Fruit fly (Drosophila melanogaster) whole organism, embryonic: ENCODE measurements around the gene CG3198.

Experiments used
- Adf1 ChIP-seq: fragments of 200-800 bp; sonication (Bioruptor generic); IDR thresholded peaks from 2 replicates; pipeline ENCODE4 v1.3.6; 2022; ENCODE audit warnings: missing biosample characterization, missing genetic modification characterization
- Bdp1 ChIP-seq: fragments of 200-800 bp; sonication (Bioruptor generic); optimal IDR thresholded peaks from 3 replicates; lab custom pipeline; 2016; ENCODE audit warnings: missing biosample characterization, missing genetic modification characterization
- BtbVII ChIP-seq: fragments of 200-800 bp; sonication (Bioruptor generic); optimal IDR thresholded peaks from 3 replicates; lab custom pipeline; 2017; ENCODE audit warnings: missing biosample characterization, mild to moderate bottlenecking, missing genetic modification characterization
- CG10147 ChIP-seq: fragments of 200-800 bp; sonication (Bioruptor generic); optimal IDR thresholded peaks from 2 replicates; lab custom pipeline; 2019; ENCODE audit warnings: missing biosample characterization, mild to moderate bottlenecking, missing genetic modification characterization, moderate library complexity
- CG10209 ChIP-seq: fragments of 200-800 bp; sonication (Bioruptor generic); optimal IDR thresholded peaks from 3 replicates; lab custom pipeline; 2017; ENCODE audit warnings: missing biosample characterization, mild to moderate bottlenecking, missing genetic modification characterization, missing genetic modification reagents
- CG11560 ChIP-seq: fragments of 200-800 bp; sonication (Bioruptor generic); IDR thresholded peaks from 3 replicates; pipeline ENCODE4 v1.3.6; 2022; ENCODE audit warnings: missing biosample characterization, missing genetic modification characterization
- CG12104 ChIP-seq: fragments of 200-800 bp; sonication (Bioruptor generic); optimal IDR thresholded peaks from 3 replicates; lab custom pipeline; 2016; ENCODE audit warnings: missing biosample characterization, missing genetic modification characterization
- CG12391 ChIP-seq: fragments of 200-800 bp; sonication (Bioruptor generic); optimal IDR thresholded peaks from 3 replicates; lab custom pipeline; 2018; ENCODE audit warnings: missing biosample characterization, mild to moderate bottlenecking, missing genetic modification characterization, moderate library complexity
- CG12659 ChIP-seq: fragments of 200-800 bp; sonication (Bioruptor generic); optimal IDR thresholded peaks from 3 replicates; lab custom pipeline; 2017; ENCODE audit warnings: mild to moderate bottlenecking, missing biosample characterization, missing genetic modification reagents, missing genetic modification characterization
- CG13287 ChIP-seq: fragments of 200-800 bp; sonication (Bioruptor generic); IDR thresholded peaks from 2 replicates; pipeline ENCODE4 v1.3.6; 2022; ENCODE audit warnings: missing biosample characterization, missing genetic modification characterization; ENCODE audit not compliant: partially characterized antibody
- CG13296 ChIP-seq: fragments of 200-800 bp; sonication (Bioruptor generic); optimal IDR thresholded peaks from 3 replicates; lab custom pipeline; 2018; ENCODE audit warnings: missing biosample characterization, mild to moderate bottlenecking, missing genetic modification characterization
- CG14014 ChIP-seq: fragments of 200-800 bp; sonication (Bioruptor generic); IDR thresholded peaks from 2 replicates; pipeline ENCODE4 v1.3.6; 2022; ENCODE audit warnings: missing biosample characterization, missing genetic modification characterization
- CG30431 ChIP-seq: fragments of 200-800 bp; sonication (Bioruptor generic); optimal IDR thresholded peaks from 2 replicates; lab custom pipeline; 2017; ENCODE audit warnings: missing biosample characterization, missing genetic modification characterization
- CG3065 ChIP-seq: fragments of 200-800 bp; sonication (Bioruptor generic); optimal IDR thresholded peaks from 2 replicates; lab custom pipeline; 2016; ENCODE audit warnings: missing biosample characterization, missing genetic modification characterization
- CG6689 ChIP-seq: fragments of 200-800 bp; sonication (Bioruptor generic); IDR thresholded peaks from 2 replicates; pipeline ENCODE4 v1.3.6; 2022; ENCODE audit warnings: missing biosample characterization, missing genetic modification characterization
- CG9797 ChIP-seq: fragments of 200-800 bp; sonication (Bioruptor generic); optimal IDR thresholded peaks from 3 replicates; lab custom pipeline; 2018; ENCODE audit warnings: missing biosample characterization, mild to moderate bottlenecking, missing genetic modification characterization
- CrebB ChIP-seq: fragments of 200-800 bp; sonication (Bioruptor generic); optimal IDR thresholded peaks from 3 replicates; lab custom pipeline; 2018; ENCODE audit warnings: missing biosample characterization, mild to moderate bottlenecking, missing genetic modification characterization
- Dfd ChIP-seq, 2 experiments: fragments of >200 bp; optimal IDR thresholded peaks; 2 replicates each; lab custom pipeline; 2017; ENCODE audit warnings: missing biosample characterization in 2 of 2, missing genetic modification characterization in 2 of 2
- Dp ChIP-seq: fragments of 200-800 bp; sonication (Bioruptor generic); optimal IDR thresholded peaks from 2 replicates; lab custom pipeline; 2018; ENCODE audit warnings: missing biosample characterization, mild to moderate bottlenecking, missing genetic modification characterization, moderate library complexity
- E2f2 ChIP-seq: fragments of 200-800 bp; sonication (Bioruptor generic); IDR thresholded peaks from 2 replicates; pipeline ENCODE4 v1.3.6; 2022; ENCODE audit warnings: missing biosample characterization, missing genetic modification characterization
- Ets65A ChIP-seq: fragments of 200-800 bp; sonication (Bioruptor generic); peaks from one replicate; lab custom pipeline; 2016; ENCODE audit warnings: missing biosample characterization, missing genetic modification characterization
- Fer1 ChIP-seq: fragments of 200-800 bp; sonication (Bioruptor generic); optimal IDR thresholded peaks from 2 replicates; lab custom pipeline; 2017; ENCODE audit warnings: missing biosample characterization, mild to moderate bottlenecking, missing genetic modification characterization
- Gug ChIP-seq: fragments of 200-800 bp; sonication (Bioruptor generic); IDR thresholded peaks from 4 replicates; pipeline ENCODE4 v1.3.6; 2022; ENCODE audit warnings: missing biosample characterization, missing genetic modification characterization
- HHEX ChIP-seq: fragments of 200-800 bp; sonication (Bioruptor generic); optimal IDR thresholded peaks from 3 replicates; lab custom pipeline; 2017; ENCODE audit warnings: missing biosample characterization, mild to moderate bottlenecking, missing genetic modification characterization, missing genetic modification reagents
- Hmr ChIP-seq: fragments of 200-800 bp; sonication (Bioruptor generic); optimal IDR thresholded peaks from 3 replicates; lab custom pipeline; 2017; ENCODE audit warnings: mild to moderate bottlenecking, missing biosample characterization, missing genetic modification reagents, missing genetic modification characterization
- Hmx ChIP-seq: fragments of 200-800 bp; sonication (Bioruptor generic); optimal IDR thresholded peaks from 2 replicates; lab custom pipeline; 2016; ENCODE audit warnings: missing biosample characterization, missing genetic modification characterization
- Hr39 ChIP-seq: fragments of >200 bp; optimal IDR thresholded peaks from 2 replicates; lab custom pipeline; 2017
- Hr78 ChIP-seq, 2 experiments: fragments of 200-800 bp in 1 of 2; fragments of >200 bp in 1 of 2; sonication (Bioruptor generic) in 1 of 2; optimal IDR thresholded peaks; 2 replicates each; lab custom pipeline; 2017 to 2019; ENCODE audit warnings: missing biosample characterization in 2 of 2, missing genetic modification characterization in 2 of 2, mild to moderate bottlenecking in 1 of 2, moderate library complexity in 1 of 2
- Lhr ChIP-seq: fragments of 200-800 bp; sonication (Bioruptor generic); optimal IDR thresholded peaks from 3 replicates; lab custom pipeline; 2017; ENCODE audit warnings: mild to moderate bottlenecking, missing biosample characterization, missing genetic modification reagents, missing genetic modification characterization
- Med ChIP-seq: fragments of 200-800 bp; sonication (Bioruptor generic); peaks from one replicate; lab custom pipeline; 2016; ENCODE audit warnings: missing biosample characterization, missing genetic modification characterization, mild to moderate bottlenecking, inconsistent platforms, moderate library complexity
- Pdp1 ChIP-seq, 2 experiments: fragments of 200-800 bp; sonication (Bioruptor generic); optimal IDR thresholded peaks; 3 replicates each; lab custom pipeline; 2016; ENCODE audit warnings: missing biosample characterization in 2 of 2, missing genetic modification characterization in 2 of 2, mild to moderate bottlenecking in 1 of 2, moderate library complexity in 1 of 2
- Rfx ChIP-seq: fragments of 200-800 bp; sonication (Bioruptor generic); IDR thresholded peaks from 2 replicates; pipeline ENCODE4 v1.3.6; 2022; ENCODE audit warnings: missing biosample characterization, missing genetic modification characterization
- Vsx1 ChIP-seq: fragments of 200-800 bp; sonication (Bioruptor generic); optimal IDR thresholded peaks from 2 replicates; lab custom pipeline; 2017; ENCODE audit warnings: missing biosample characterization, mild to moderate bottlenecking, missing genetic modification characterization, missing genetic modification reagents
- YL-1 ChIP-seq: fragments of 200-800 bp; sonication (Bioruptor generic); optimal IDR thresholded peaks from 3 replicates; lab custom pipeline; 2017; ENCODE audit warnings: missing biosample characterization, mild to moderate bottlenecking, missing genetic modification characterization
- abd-A ChIP-seq: fragments of 200-800 bp; sonication (Bioruptor generic); optimal IDR thresholded peaks from 3 replicates; lab custom pipeline; 2019; ENCODE audit warnings: missing biosample characterization, mild to moderate bottlenecking, missing genetic modification characterization, moderate library complexity
- amos ChIP-seq: fragments of 200-800 bp; sonication (Bioruptor generic); IDR thresholded peaks from 2 replicates; pipeline ENCODE4 v1.3.6; 2022; ENCODE audit warnings: missing biosample characterization, missing genetic modification characterization; ENCODE audit not compliant: partially characterized antibody
- ash1 ChIP-seq: fragments of 200-800 bp; sonication (Bioruptor generic); optimal IDR thresholded peaks from 2 replicates; lab custom pipeline; 2018; ENCODE audit warnings: missing biosample characterization, mild to moderate bottlenecking, missing genetic modification characterization
- caup ChIP-seq: fragments of 200-800 bp; sonication (Bioruptor generic); optimal IDR thresholded peaks from 3 replicates; lab custom pipeline; 2017; ENCODE audit warnings: missing biosample characterization, mild to moderate bottlenecking, missing genetic modification characterization, moderate library complexity; ENCODE audit not compliant: severe bottlenecking
- cwo ChIP-seq: fragments of 200-800 bp; sonication (Bioruptor generic); optimal IDR thresholded peaks from 3 replicates; lab custom pipeline; 2017; ENCODE audit warnings: missing biosample characterization, missing genetic modification characterization, mild to moderate bottlenecking, moderate library complexity, missing genetic modification reagents
- esg ChIP-seq: fragments of 200-800 bp; sonication (Bioruptor generic); conservative IDR thresholded peaks from 2 replicates; pipeline ENCODE4 v1.3.6; 2022; ENCODE audit warnings: missing biosample characterization, missing genetic modification characterization
- mirr ChIP-seq: fragments of 200-800 bp; sonication (Bioruptor generic); optimal IDR thresholded peaks from 3 replicates; lab custom pipeline; 2018; ENCODE audit warnings: missing biosample characterization, mild to moderate bottlenecking, missing genetic modification characterization
- nom ChIP-seq: fragments of 200-800 bp; sonication (Bioruptor generic); optimal IDR thresholded peaks from 2 replicates; lab custom pipeline; 2017; ENCODE audit warnings: missing biosample characterization, missing genetic modification characterization, mild to moderate bottlenecking, moderate library complexity, missing genetic modification reagents
- p53 ChIP-seq: fragments of 200-800 bp; sonication (Bioruptor generic); optimal IDR thresholded peaks from 2 replicates; lab custom pipeline; 2016; ENCODE audit warnings: missing biosample characterization, missing genetic modification characterization
- pum ChIP-seq: fragments of 200-800 bp; sonication (Bioruptor generic); optimal IDR thresholded peaks from 2 replicates; lab custom pipeline; 2016; ENCODE audit warnings: missing biosample characterization, missing genetic modification characterization
- sens ChIP-seq: fragments of 200-800 bp; sonication (Bioruptor generic); peaks from one replicate; lab custom pipeline; 2016; ENCODE audit warnings: missing biosample characterization, missing genetic modification characterization
- shn ChIP-seq: fragments of 200-800 bp; sonication (Bioruptor generic); optimal IDR thresholded peaks from 3 replicates; lab custom pipeline; 2016; ENCODE audit warnings: missing biosample characterization, missing genetic modification characterization
- sug ChIP-seq: fragments of 200-800 bp; optimal IDR thresholded peaks from 2 replicates; lab custom pipeline; 2019; ENCODE audit warnings: missing biosample characterization, mild to moderate bottlenecking, missing genetic modification characterization, moderate library complexity
- trem ChIP-seq: fragments of 200-800 bp; optimal IDR thresholded peaks from 3 replicates; lab custom pipeline; 2019; ENCODE audit warnings: missing biosample characterization, mild to moderate bottlenecking, missing genetic modification characterization, moderate library complexity
- unc-4 ChIP-seq: fragments of 200-800 bp; sonication (Bioruptor generic); IDR thresholded peaks from 2 replicates; pipeline ENCODE4 v1.3.6; 2022; ENCODE audit warnings: missing biosample characterization, missing genetic modification characterization; ENCODE audit not compliant: partially characterized antibody
- z ChIP-seq: fragments of 200-800 bp; sonication (Bioruptor generic); IDR thresholded peaks from 3 replicates; pipeline ENCODE4 v1.3.6; 2022; ENCODE audit warnings: missing biosample characterization, missing genetic modification characterization

The CG3198 gene

dm6 chrX:6698248-6698812, 24.6 kb upstream of the CG3198 start, which contains the start of gene CG14440 (continued):
- no peak for TF ChIP-seq esg (GFP tag; lab: Robert Waterston, UW)
- peak; percentile 12 for TF ChIP-seq CG10147 (GFP tag; lab: Kevin White, UChicago)
- no peak for TF ChIP-seq z
- TF ChIP-seq HHEX = no peak
- 0 out of 2 replicates have a peak, but pooled peaks have one; percentile 11 for TF ChIP-seq unc-4 (GFP tag; lab: Robert Waterston, UW)
- TF ChIP-seq CG9797 (GFP tag; lab: Kevin White, UChicago) = peak; percentile 35
- TF ChIP-seq sens (GFP tag; lab: Kevin White, UChicago) = peak; percentile 63
- no peak for TF ChIP-seq Bdp1
- TF ChIP-seq Dp (GFP tag; lab: Kevin White, UChicago) = peak; percentile 39
- TF ChIP-seq BtbVII (GFP tag; lab: Kevin White, UChicago) = no peak
- no peak for TF ChIP-seq p53 (GFP tag; lab: Kevin White, UChicago)
- TF ChIP-seq CG10209 (GFP tag; lab: Kevin White, UChicago) = no peak
- TF ChIP-seq Gug (GFP tag; lab: Robert Waterston, UW) = no peak
- TF ChIP-seq Pdp1 (GFP tag; optimal IDR thresholded peaks at IDR 0.05; lab: Kevin White, UChicago) = peak in 1 of 2 experiments; percentile 51
- TF ChIP-seq Hr39 = no peak
- TF ChIP-seq nom = peak; percentile 33
- peak; percentile 54 for TF ChIP-seq YL-1 (GFP tag; lab: Kevin White, UChicago)
- TF ChIP-seq abd-A (tag; lab: Kevin White, UChicago) = peak; percentile 36
- TF ChIP-seq sug (tag; lab: Kevin White, UChicago) = peak; percentile 5
- peak; percentile 39 for TF ChIP-seq mirr
- TF ChIP-seq ash1 (GFP tag; lab: Kevin White, UChicago) = no peak
- no peak for TF ChIP-seq shn (GFP tag; lab: Kevin White, UChicago)
- TF ChIP-seq amos (GFP tag; lab: Robert Waterston, UW) = no peak; the same call in 1 of the 2 replicates
- TF ChIP-seq CG6689 (GFP tag; lab: Robert Waterston, UW) = no peak
- TF ChIP-seq Vsx1 (GFP tag; lab: Kevin White, UChicago) = peak; percentile 2
- no peak for TF ChIP-seq CG12104 (GFP tag; lab: Kevin White, UChicago)
- no peak for TF ChIP-seq CrebB (tag; lab: Kevin White, UChicago)
- peak; percentile 12; the same call in 1 of the 2 replicates for TF ChIP-seq CG13287
- peak; percentile 18 for TF ChIP-seq Hmr
- TF ChIP-seq Rfx (GFP tag; lab: Robert Waterston, UW) = no peak
- TF ChIP-seq Lhr = peak; percentile 7
- TF ChIP-seq caup (GFP tag; lab: Kevin White, UChicago) = peak; percentile 28
- TF ChIP-seq trem (tag; lab: Kevin White, UChicago) = no peak
- no peak for TF ChIP-seq Ets65A (GFP tag; lab: Kevin White, UChicago)
- TF ChIP-seq CG14014 (GFP tag; lab: Robert Waterston, UW) = peak; percentile 33; the same call in 1 of the 2 replicates
- no peak for TF ChIP-seq CG30431
- TF ChIP-seq CG3065 = no peak
- no peak; the same call in 1 of the 2 replicates for TF ChIP-seq Adf1 (GFP tag; lab: Robert Waterston, UW)
- peak; percentile 77 for TF ChIP-seq Med
- TF ChIP-seq E2f2 (GFP tag; lab: Robert Waterston, UW) = peak; percentile 38
- TF ChIP-seq CG13296 (GFP tag; lab: Kevin White, UChicago) = peak; percentile 48
- no peak for TF ChIP-seq Hr78 (GFP tag; optimal IDR thresholded peaks at IDR 0.05; lab: Kevin White, UChicago)
- no peak for TF ChIP-seq CG12391 (tag; lab: Kevin White, UChicago)
- TF ChIP-seq pum = no peak
- TF ChIP-seq cwo (GFP tag; lab: Kevin White, UChicago) = no peak
- no peak for TF ChIP-seq Hmx (GFP tag; lab: Kevin White, UChicago)
- no peak for TF ChIP-seq CG12659 (GFP tag; lab: Kevin White, UChicago)
- no peak for TF ChIP-seq Dfd (GFP tag; optimal IDR thresholded peaks at IDR 0.05; lab: Kevin White, UChicago)
- TF ChIP-seq CG11560 (tag; lab: Robert Waterston, UW) = no peak
- TF ChIP-seq Fer1 (GFP tag; lab: Kevin White, UChicago) = peak; percentile 41
